Worm (Caenorhabditis elegans): ENCODE measurements around the gene kin-2.

DNA sequence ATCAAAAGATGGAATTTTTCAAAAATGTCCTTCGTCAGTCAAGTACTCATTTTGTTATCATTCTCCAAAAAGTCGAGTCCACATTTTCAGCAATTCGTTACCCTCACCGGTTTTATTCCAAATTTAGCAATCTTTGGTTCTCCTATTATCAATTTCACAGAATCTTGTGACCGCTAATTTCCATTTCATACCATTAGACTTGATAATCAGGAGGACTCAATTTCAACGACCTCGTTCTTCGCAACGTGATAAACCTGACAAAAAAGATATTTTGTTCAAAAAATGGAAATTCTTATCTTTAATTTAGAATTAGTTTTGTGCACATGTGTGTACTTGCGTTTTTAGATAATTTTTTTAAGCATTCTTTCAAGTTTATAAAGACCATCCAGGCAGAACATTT is 15.1 kb downstream of the kin-2 start:
- TF ChIP-seq tbx-37 (GFP tag; conservative IDR thresholded peaks at IDR 0.05) = no peak
- TF ChIP-seq ceh-36 (tag; optimal IDR thresholded peaks at IDR 0.05) = no peak
- TF ChIP-seq tra-4 (tag; optimal IDR thresholded peaks at IDR 0.05) = no peak
- TF ChIP-seq ets-7 (tag; optimal IDR thresholded peaks at IDR 0.05) = no peak
- no peak for TF ChIP-seq ama-1 (optimal IDR thresholded peaks at IDR 0.05)
- no peak for TF ChIP-seq hnd-1 (tag; optimal IDR thresholded peaks at IDR 0.05)
- no peak for TF ChIP-seq pes-1 (GFP tag; IDR thresholded peaks at IDR 0.05)
- TF ChIP-seq F13C5.2 (tag; optimal IDR thresholded peaks at IDR 0.05) = no peak
- TF ChIP-seq tbx-11 (GFP tag; IDR thresholded peaks at IDR 0.05) = no peak
- TF ChIP-seq B0310.2 (tag; optimal IDR thresholded peaks at IDR 0.05) = no peak
- TF ChIP-seq sea-1 (GFP tag; conservative IDR thresholded peaks at IDR 0.05) = no peak
- TF ChIP-seq ceh-13 (GFP tag; optimal IDR thresholded peaks at IDR 0.05) = no peak

Measured in whole organism, early embryonic.